Worm (Caenorhabditis elegans) whole organism, late embryonic: ENCODE results near the gene Y53C12A.10.

ENCODE experiments used
- C38D4.7 ChIP-seq: fragments of 200-800 bp; sonication (Bioruptor generic); optimal IDR thresholded peaks from 2 replicates; lab custom pipeline; 2018; ENCODE audit warnings: mild to moderate bottlenecking, missing genetic modification characterization, moderate library complexity, missing compliant biosample characterization
- K09A11.1 ChIP-seq: sonication (generic microtip); optimal IDR thresholded peaks from 2 replicates; lab custom pipeline; 2017; ENCODE audit warnings: antibody characterized with exemption, mild to moderate bottlenecking, missing genetic modification characterization, missing compliant biosample characterization; ENCODE audit not compliant: insufficient read depth
- ahr-1 ChIP-seq: sonication (generic microtip); optimal IDR thresholded peaks from 2 replicates; lab custom pipeline; 2016; ENCODE audit warnings: missing genetic modification characterization, missing compliant biosample characterization
- ama-1 ChIP-seq: fragments of 150-350 bp; optimal IDR thresholded peaks from 2 replicates; lab custom pipeline; 2014
- ceh-14 ChIP-seq: sonication (generic microtip); optimal IDR thresholded peaks from 2 replicates; lab custom pipeline; 2016; ENCODE audit warnings: missing genotype, missing genetic modification characterization, missing compliant biosample characterization
- ceh-19 ChIP-seq: fragments of 200-800 bp; sonication (Bioruptor generic); optimal IDR thresholded peaks from 2 replicates; lab custom pipeline; 2018; ENCODE audit warnings: mild to moderate bottlenecking, missing genetic modification characterization, missing compliant biosample characterization
- ceh-2 ChIP-seq: sonication (generic microtip); optimal IDR thresholded peaks from 2 replicates; lab custom pipeline; 2016; ENCODE audit warnings: missing genotype, missing genetic modification characterization, missing compliant biosample characterization
- ceh-24 ChIP-seq: sonication (generic microtip); optimal IDR thresholded peaks from 2 replicates; lab custom pipeline; 2016; ENCODE audit warnings: mild to moderate bottlenecking, missing genetic modification characterization, missing compliant biosample characterization
- ceh-31 ChIP-seq: sonication (generic microtip); optimal IDR thresholded peaks from 2 replicates; lab custom pipeline; 2016; ENCODE audit warnings: missing genetic modification characterization, missing compliant biosample characterization
- ceh-45 ChIP-seq: fragments of 200-800 bp; sonication (Bioruptor generic); IDR thresholded peaks from 2 replicates; pipeline ENCODE4 v1.3.6; 2022; ENCODE audit warnings: missing genetic modification reagents, missing genetic modification characterization, missing compliant biosample characterization
- ceh-48 ChIP-seq: sonication (generic microtip); optimal IDR thresholded peaks from 2 replicates; lab custom pipeline; 2016; ENCODE audit warnings: missing genetic modification characterization, inconsistent platforms, missing compliant biosample characterization
- ceh-9 ChIP-seq: sonication (generic microtip); optimal IDR thresholded peaks from 2 replicates; lab custom pipeline; 2016; ENCODE audit warnings: mild to moderate bottlenecking, missing genetic modification characterization, inconsistent platforms, missing compliant biosample characterization
- che-1 ChIP-seq: sonication (generic microtip); optimal IDR thresholded peaks from 2 replicates; lab custom pipeline; 2016; ENCODE audit warnings: mild to moderate bottlenecking, missing genetic modification characterization, missing compliant biosample characterization
- dmd-4 ChIP-seq: sonication (generic microtip); optimal IDR thresholded peaks from 2 replicates; lab custom pipeline; 2016; ENCODE audit warnings: borderline replicate concordance, missing genetic modification characterization, missing compliant biosample characterization
- elt-2 ChIP-seq: sonication (generic microtip); optimal IDR thresholded peaks from 2 replicates; lab custom pipeline; 2016; ENCODE audit warnings: missing genetic modification reagents, missing genetic modification characterization, missing compliant biosample characterization
- elt-4 ChIP-seq: sonication (generic microtip); optimal IDR thresholded peaks from 2 replicates; lab custom pipeline; 2016; ENCODE audit warnings: missing genetic modification characterization, missing compliant biosample characterization
- hlh-13 ChIP-seq: fragments of 200-800 bp; sonication (Bioruptor generic); optimal IDR thresholded peaks from 2 replicates; lab custom pipeline; 2018; ENCODE audit warnings: mild to moderate bottlenecking, missing genetic modification characterization, missing compliant biosample characterization
- hlh-15 ChIP-seq: sonication (generic microtip); optimal IDR thresholded peaks from 2 replicates; lab custom pipeline; 2016; ENCODE audit warnings: missing genetic modification characterization, missing compliant biosample characterization
- hlh-30 ChIP-seq: sonication (generic microtip); optimal IDR thresholded peaks from 2 replicates; lab custom pipeline; 2017; ENCODE audit warnings: antibody characterized with exemption, missing genetic modification characterization, missing compliant biosample characterization; ENCODE audit not compliant: insufficient read depth
- hlh-8 ChIP-seq: sonication (generic microtip); optimal IDR thresholded peaks from 2 replicates; lab custom pipeline; 2016; ENCODE audit warnings: missing genotype, missing genetic modification characterization, missing compliant biosample characterization
- lim-6 ChIP-seq: sonication (generic microtip); optimal IDR thresholded peaks from 2 replicates; lab custom pipeline; 2016; ENCODE audit warnings: missing genetic modification characterization, missing compliant biosample characterization
- lin-11 ChIP-seq: fragments of 200-800 bp; sonication (Bioruptor generic); optimal IDR thresholded peaks from 2 replicates; lab custom pipeline; 2018; ENCODE audit warnings: mild to moderate bottlenecking, missing genetic modification characterization, missing compliant biosample characterization
- mec-3 ChIP-seq: sonication (generic microtip); optimal IDR thresholded peaks from 2 replicates; lab custom pipeline; 2016; ENCODE audit warnings: borderline replicate concordance, missing genetic modification characterization, missing compliant biosample characterization
- nfya-1 ChIP-seq: sonication (generic microtip); optimal IDR thresholded peaks from 2 replicates; lab custom pipeline; 2017; ENCODE audit warnings: missing genetic modification characterization, mild to moderate bottlenecking, missing compliant biosample characterization, antibody characterized with exemption, moderate library complexity
- nhr-11 ChIP-seq: fragments of 150-350 bp; optimal IDR thresholded peaks from 2 replicates; lab custom pipeline; 2014; ENCODE audit warnings: missing biosample characterization, missing genetic modification characterization
- nhr-232 ChIP-seq: sonication (generic microtip); optimal IDR thresholded peaks from 2 replicates; lab custom pipeline; 2016; ENCODE audit warnings: missing genetic modification characterization, missing compliant biosample characterization
- npax-4 ChIP-seq: sonication (generic microtip); optimal IDR thresholded peaks from 2 replicates; lab custom pipeline; 2016; ENCODE audit warnings: missing genetic modification characterization, missing compliant biosample characterization
- odd-2 ChIP-seq: sonication (generic microtip); optimal IDR thresholded peaks from 2 replicates; lab custom pipeline; 2017; ENCODE audit warnings: antibody characterized with exemption, mild to moderate bottlenecking, missing genetic modification characterization, missing compliant biosample characterization
- pat-9 ChIP-seq: fragments of 200-800 bp; sonication (Bioruptor generic); optimal IDR thresholded peaks from 2 replicates; lab custom pipeline; 2018; ENCODE audit warnings: mild to moderate bottlenecking, missing genetic modification characterization, moderate library complexity, missing compliant biosample characterization
- pha-2 ChIP-seq: sonication (generic microtip); optimal IDR thresholded peaks from 2 replicates; lab custom pipeline; 2017; ENCODE audit warnings: mild to moderate bottlenecking, missing genetic modification characterization, missing compliant biosample characterization
- pha-4 ChIP-seq: fragments of 150-350 bp; optimal IDR thresholded peaks from 2 replicates; lab custom pipeline; 2018; ENCODE audit warnings: missing biosample characterization, missing genetic modification reagents, missing genetic modification characterization
- pqm-1 ChIP-seq: sonication (generic microtip); optimal IDR thresholded peaks from 2 replicates; lab custom pipeline; 2016; ENCODE audit warnings: missing genetic modification characterization, missing compliant biosample characterization
- rnt-1 ChIP-seq: sonication (generic microtip); optimal IDR thresholded peaks from 2 replicates; lab custom pipeline; 2016; ENCODE audit warnings: missing genetic modification characterization, missing compliant biosample characterization
- sdc-2 ChIP-seq: sonication (generic microtip); optimal IDR thresholded peaks from 2 replicates; lab custom pipeline; 2016; ENCODE audit warnings: missing genotype, missing genetic modification characterization, missing compliant biosample characterization
- tbx-2 ChIP-seq: sonication (generic microtip); optimal IDR thresholded peaks from 2 replicates; lab custom pipeline; 2016; ENCODE audit warnings: missing genetic modification characterization, missing compliant biosample characterization
- unc-42 ChIP-seq: sonication (generic microtip); optimal IDR thresholded peaks from 2 replicates; lab custom pipeline; 2016; ENCODE audit warnings: missing genotype, missing genetic modification characterization, missing compliant biosample characterization
- unc-55 ChIP-seq: sonication (generic microtip); optimal IDR thresholded peaks from 2 replicates; lab custom pipeline; 2017; ENCODE audit warnings: missing biosample characterization, missing genetic modification reagents, missing genetic modification characterization
- unc-86 ChIP-seq: sonication (generic microtip); optimal IDR thresholded peaks from 2 replicates; lab custom pipeline; 2016; ENCODE audit warnings: missing genetic modification characterization, missing compliant biosample characterization
- zip-5 ChIP-seq: sonication (generic microtip); optimal IDR thresholded peaks from 2 replicates; lab custom pipeline; 2016; ENCODE audit warnings: missing genetic modification characterization, missing compliant biosample characterization

Gene Y53C12A.10

ce11 chrII:9674678-9675077 lies 30.0 kb downstream of the Y53C12A.10 start, which contains the start of gene arc-1:
TSS of gene arc-1 (plus strand) at chrII:9674978.
- no peak for TF ChIP-seq ceh-31 (tag; lab: Kevin White, UChicago)

DNA sequence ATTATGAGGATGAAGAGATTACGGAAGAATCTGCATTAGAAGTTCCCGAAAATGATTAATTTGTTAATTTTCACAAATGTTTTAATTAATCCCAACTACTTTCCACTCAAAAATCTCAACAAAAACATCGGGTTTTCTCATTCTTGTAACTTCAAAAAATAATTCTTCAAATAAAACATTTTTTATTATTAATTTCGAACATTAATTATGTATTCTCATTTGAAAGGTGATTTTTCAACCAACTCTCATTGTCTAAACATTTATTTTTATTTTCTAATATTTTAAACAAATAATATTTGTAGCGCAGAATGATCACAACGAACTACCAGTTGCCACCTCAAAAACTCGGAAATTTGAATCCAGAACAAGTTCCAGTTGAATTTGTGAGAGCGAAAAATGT lies 33.3 kb downstream of the Y53C12A.10 start, which contains the start of gene ZK1320.7:
ZK1320.7 (plus strand) TSS at position 301 of the 400 bp plus-strand sequence.
- no peak for TF ChIP-seq hlh-30 (tag; lab: Kevin White, UChicago)
- TF ChIP-seq unc-86 (tag; lab: Kevin White, UChicago) = no peak
- no peak for TF ChIP-seq zip-5 (tag; lab: Kevin White, UChicago)
- no peak for TF ChIP-seq unc-55
- no peak for TF ChIP-seq C38D4.7 (GFP tag; lab: Kevin White, UChicago)
- TF ChIP-seq hlh-15 (tag; lab: Kevin White, UChicago) = no peak
- TF ChIP-seq pat-9 (tag; lab: Kevin White, UChicago) = no peak
- no peak for TF ChIP-seq nhr-232 (tag; lab: Kevin White, UChicago)
- TF ChIP-seq odd-2 (tag; lab: Kevin White, UChicago) = no peak
- TF ChIP-seq ceh-2 = no peak
- TF ChIP-seq ama-1 (lab: Kevin White, UChicago) = no peak
- no peak for TF ChIP-seq K09A11.1 (tag; lab: Kevin White, UChicago)
- TF ChIP-seq ceh-45 (GFP tag; lab: Robert Waterston, UW) = no peak
- TF ChIP-seq dmd-4 = no peak
- TF ChIP-seq mec-3 (tag; lab: Kevin White, UChicago) = no peak
- TF ChIP-seq ceh-14 = no peak
- no peak for TF ChIP-seq ceh-9 (tag; lab: Kevin White, UChicago)
- TF ChIP-seq, all 69 proteins: peak for 0

- peak; percentile 10 for TF ChIP-seq elt-2 (tag; lab: Kevin White, UChicago)
- no peak for TF ChIP-seq che-1
- TF ChIP-seq ceh-48 (tag; lab: Kevin White, UChicago) = peak; percentile 67
- peak; percentile 20 for TF ChIP-seq unc-42 (tag; lab: Kevin White, UChicago)
- no peak for TF ChIP-seq ceh-24 (tag; lab: Kevin White, UChicago)
- TF ChIP-seq ceh-31 (tag; lab: Kevin White, UChicago) = peak; percentile 1
These were observed 35.7 kb downstream of the Y53C12A.10 start, which contains the start of gene taf-8 for ce11 chrII:9668959-9669358. TSS of gene taf-8 (plus strand) at chrII:9669318.

DNA sequence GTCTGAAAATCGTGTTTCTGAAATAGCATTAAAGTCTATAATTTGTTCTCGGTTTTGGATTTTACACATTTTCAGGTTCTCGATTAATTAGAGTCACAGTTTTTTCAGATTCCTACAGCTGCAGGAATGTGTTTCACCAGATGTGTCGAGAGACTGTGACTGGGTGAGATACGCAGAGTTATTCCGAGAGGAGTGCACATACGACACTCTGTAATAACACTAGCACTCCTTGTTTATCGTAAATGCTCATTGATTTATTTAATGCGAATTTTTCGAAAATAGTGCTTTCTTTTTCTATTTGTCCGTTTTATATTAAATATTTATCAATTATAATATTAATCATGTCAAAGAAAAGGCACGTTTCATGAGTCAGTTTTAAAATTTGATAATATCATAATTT lies 37.3 kb downstream of the Y53C12A.10 start, which contains the start of gene ZK1320.11:
ZK1320.11 (plus strand) TSS at position 243 of the 400 bp plus-strand sequence.
- peak; percentile 43 for TF ChIP-seq hlh-8 (tag; lab: Kevin White, UChicago)
- TF ChIP-seq zip-5 (tag; lab: Kevin White, UChicago) = no peak
- TF ChIP-seq hlh-13 (GFP tag; lab: Kevin White, UChicago) = no peak

DNA sequence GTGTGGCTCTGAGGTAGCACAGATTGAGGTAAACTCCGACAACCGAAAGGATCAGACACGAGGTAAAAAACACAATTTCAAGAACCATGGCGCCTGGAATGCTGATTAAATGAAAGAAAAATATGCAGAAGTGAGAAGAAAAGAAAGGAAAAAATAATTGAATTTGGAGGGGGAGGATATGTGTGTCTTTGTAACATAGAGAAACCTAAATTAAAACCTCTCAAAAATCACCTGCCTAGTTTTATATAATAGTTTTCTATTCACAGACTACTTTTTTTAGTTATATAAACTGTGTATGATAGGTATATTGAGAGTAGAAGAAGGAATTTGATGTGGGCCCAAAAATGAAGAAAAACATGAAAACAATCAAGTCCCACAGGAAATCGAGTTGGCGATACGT lies 39.1 kb downstream of the Y53C12A.10 start, which contains the start of gene ZK1320.5:
ZK1320.5 (minus strand) TSS at position 101 of the 400 bp plus-strand sequence.
- TF ChIP-seq elt-2 (tag; lab: Kevin White, UChicago) (no peak), pha-2 (no peak), ahr-1 (tag; lab: Kevin White, UChicago) (no peak), ceh-2 (no peak), pat-9 (tag; lab: Kevin White, UChicago) (no peak), tbx-2 (no peak), ceh-9 (tag; lab: Kevin White, UChicago) (no peak), elt-4 (tag; lab: Kevin White, UChicago) (no peak)

DNA sequence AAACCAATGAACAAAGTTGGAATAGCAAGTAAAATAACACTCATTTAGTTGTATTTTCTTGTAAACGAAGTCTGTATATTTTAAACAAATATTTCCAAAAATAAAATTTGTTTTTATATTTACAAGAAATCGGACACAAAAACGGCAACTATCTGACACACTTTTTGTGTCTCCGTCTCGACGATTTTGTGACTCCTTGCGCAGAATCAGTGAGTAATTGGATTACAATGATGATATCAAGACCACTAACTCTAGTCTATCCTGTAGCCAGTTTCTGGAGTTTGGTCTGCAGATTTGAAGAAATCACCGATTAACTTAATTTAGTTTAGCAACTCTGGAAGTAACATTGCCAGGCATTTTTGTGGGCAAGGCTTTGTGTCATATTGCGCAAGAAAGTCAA lies 41.8 kb downstream of the Y53C12A.10 start, which contains the start of gene cyp-13A10:
cyp-13A10 (minus strand) TSS at position 88 of the 400 bp plus-strand sequence.
- no peak for TF ChIP-seq hlh-15 (tag; lab: Kevin White, UChicago)
- TF ChIP-seq nfya-1 (tag; lab: Kevin White, UChicago) = no peak
- TF ChIP-seq nhr-232 (tag; lab: Kevin White, UChicago) = no peak
- no peak for TF ChIP-seq ceh-19 (GFP tag; lab: Kevin White, UChicago)
- no peak for TF ChIP-seq pqm-1 (tag; lab: Kevin White, UChicago)
- TF ChIP-seq unc-86 (tag; lab: Kevin White, UChicago) = no peak
- no peak for TF ChIP-seq pha-4
- no peak for TF ChIP-seq ahr-1 (tag; lab: Kevin White, UChicago)
- TF ChIP-seq lin-11 (tag; lab: Kevin White, UChicago) = no peak
- TF ChIP-seq npax-4 = no peak
- TF ChIP-seq ceh-31 (tag; lab: Kevin White, UChicago) = no peak
- TF ChIP-seq ceh-9 (tag; lab: Kevin White, UChicago) = no peak
- TF ChIP-seq mec-3 (tag; lab: Kevin White, UChicago) = no peak
- TF ChIP-seq rnt-1 (tag; lab: Kevin White, UChicago) = no peak
- TF ChIP-seq lim-6 (tag; lab: Kevin White, UChicago) = no peak
- TF ChIP-seq nhr-11 = no peak
- no peak for TF ChIP-seq sdc-2 (tag; lab: Kevin White, UChicago)
